Worm (Caenorhabditis elegans) whole organism, early embryonic: ENCODE measurements around the gene repo-1.

Source experiments
- B0310.2 ChIP-seq: sonication (generic microtip); optimal IDR thresholded peaks from 2 replicates; lab custom pipeline; 2016; ENCODE audit warnings: mild to moderate bottlenecking, missing genetic modification characterization, missing compliant biosample characterization
- aly-1 ChIP-seq: sonication (generic microtip); optimal IDR thresholded peaks from 2 replicates; lab custom pipeline; 2016; ENCODE audit warnings: missing genetic modification characterization, missing compliant biosample characterization
- ama-1 ChIP-seq: fragments of 150-350 bp; optimal IDR thresholded peaks from 2 replicates; lab custom pipeline; 2014
- ceh-13 ChIP-seq: fragments of 200-800 bp; sonication (Bioruptor generic); optimal IDR thresholded peaks from 2 replicates; lab custom pipeline; 2018; ENCODE audit warnings: mild to moderate bottlenecking, missing genetic modification characterization, missing compliant biosample characterization
- ets-7 ChIP-seq: sonication (generic microtip); optimal IDR thresholded peaks from 2 replicates; lab custom pipeline; 2016; ENCODE audit warnings: missing genotype, missing genetic modification characterization, missing compliant biosample characterization
- flt-1 ChIP-seq: fragments of 200-800 bp; sonication (Bioruptor generic); IDR thresholded peaks from 2 replicates; pipeline ENCODE4 v1.3.6; 2022; ENCODE audit warnings: missing genetic modification characterization, missing compliant biosample characterization
- hmg-4 ChIP-seq: fragments of 200-800 bp; sonication (Bioruptor generic); optimal IDR thresholded peaks from 2 replicates; lab custom pipeline; 2018; ENCODE audit warnings: mild to moderate bottlenecking, missing genetic modification characterization, missing compliant biosample characterization
- scrt-1 ChIP-seq: fragments of 200-800 bp; sonication (Bioruptor generic); IDR thresholded peaks from 2 replicates; pipeline ENCODE4 v1.3.6; 2022; ENCODE audit warnings: missing genetic modification characterization, missing compliant biosample characterization

ce11 chrIV:12121076-12121475, 36.8 kb downstream of the repo-1 start, which contains the start of the genes ddb-1 and M18.6:
- TF ChIP-seq ama-1 (lab: Kevin White, UChicago) (no peak), hmg-4 (GFP tag; lab: Kevin White, UChicago) (no peak), ets-7 (tag; lab: Kevin White, UChicago) (no peak), flt-1 (no peak), B0310.2 (tag; lab: Kevin White, UChicago) (no peak), aly-1 (tag; lab: Kevin White, UChicago) (no peak), ceh-13 (GFP tag; lab: Kevin White, UChicago) (no peak), scrt-1 (GFP tag; lab: Robert Waterston, UW) (no peak)
